Worm (Caenorhabditis elegans): ENCODE results near the gene Y65A5A.24.

DNA sequence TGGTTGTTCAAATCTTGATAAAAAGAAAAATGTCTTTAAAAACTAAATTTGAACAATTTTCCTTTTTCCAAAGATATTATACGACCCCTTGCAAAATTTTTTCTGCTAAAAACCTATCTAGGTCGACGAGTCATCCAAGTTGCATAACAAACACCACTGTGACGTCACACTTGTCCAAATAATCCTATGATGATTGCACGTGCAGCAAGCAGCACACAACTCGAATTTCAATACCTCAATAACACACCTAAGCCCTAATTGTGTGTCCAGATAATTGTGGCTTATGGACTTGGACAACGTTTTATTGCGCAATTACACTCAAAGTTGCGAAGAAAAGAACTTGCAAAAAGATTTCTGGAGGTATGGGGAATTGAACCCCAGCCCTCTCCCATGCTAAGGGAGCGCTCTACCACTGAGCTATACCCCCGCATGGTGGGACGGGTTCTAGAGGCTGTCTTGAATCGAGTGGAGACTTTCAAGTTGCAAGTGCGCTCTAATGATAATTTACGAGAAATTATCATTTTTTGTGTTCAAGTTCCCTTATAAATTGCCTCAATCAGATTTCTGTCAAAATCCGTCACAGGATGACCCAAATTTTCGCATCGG is 4.8 kb upstream of the Y65A5A.24 start:
- TF ChIP-seq madf-3 (GFP tag; IDR thresholded peaks at IDR 0.05) (no peak), nfya-1 (tag; optimal IDR thresholded peaks at IDR 0.05; ENCODE audit: borderline replicate concordance, insufficient read depth) (no peak), efl-1 (GFP tag; optimal IDR thresholded peaks at IDR 0.05) (peak; percentile 16), lsl-1 (GFP tag; optimal IDR thresholded peaks at IDR 0.05) (peak; percentile 50), ceh-40 (GFP tag; IDR thresholded peaks at IDR 0.05) (peak; percentile 78), chd-7 (tag; optimal IDR thresholded peaks at IDR 0.05) (no peak)
